Worm (Caenorhabditis elegans): ENCODE measurements around the gene nhr-60.
"Not testable (repeated sequence)": the region's sequence is repeated elsewhere in the genome, so short reads cannot be mapped to it uniquely, and the experiment has no call there.

nhr-60 gene

DNA sequence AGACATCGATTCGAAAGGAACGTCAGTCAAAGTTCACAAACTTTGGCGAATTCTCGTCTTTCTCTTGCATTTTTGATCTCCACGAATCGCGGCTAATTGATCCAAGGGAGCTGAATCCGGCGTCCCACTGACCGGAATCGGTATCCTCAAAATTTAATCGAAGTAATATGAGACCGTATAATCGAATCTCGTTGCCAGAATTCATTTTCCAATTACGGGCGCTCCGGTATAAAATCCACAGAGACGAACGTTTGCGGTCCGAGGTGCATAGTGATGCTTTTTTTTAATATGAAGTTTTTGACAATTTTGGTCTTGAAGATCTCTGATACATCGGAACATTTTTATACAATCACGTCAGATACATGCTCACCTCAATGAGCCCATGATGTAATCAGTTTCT lies 15.4 kb downstream of the nhr-60 start:
- no peak for TF ChIP-seq fkh-10 (GFP tag; optimal IDR thresholded peaks at IDR 0.05)
- no peak for TF ChIP-seq ama-1 (optimal IDR thresholded peaks at IDR 0.05)
- no peak for TF ChIP-seq mdl-1 (tag; optimal IDR thresholded peaks at IDR 0.05)
- no peak for TF ChIP-seq ceh-63 (GFP tag; optimal IDR thresholded peaks at IDR 0.05)
- no peak for TF ChIP-seq hlh-17 (GFP tag; optimal IDR thresholded peaks at IDR 0.05; ENCODE audit: borderline replicate concordance)
- no peak for TF ChIP-seq xbp-1 (tag; optimal IDR thresholded peaks at IDR 0.05)
- no peak for TF ChIP-seq unc-130 (tag; optimal IDR thresholded peaks at IDR 0.05)
- TF ChIP-seq swsn-7 (tag; optimal IDR thresholded peaks at IDR 0.05): no peak
- TF ChIP-seq nhr-90 (tag; optimal IDR thresholded peaks at IDR 0.05; ENCODE audit: poor library complexity): no peak
- no peak for TF ChIP-seq sptf-1 (tag; optimal IDR thresholded peaks at IDR 0.05)
- TF ChIP-seq ces-1 (GFP tag; optimal IDR thresholded peaks at IDR 0.05): no peak
- no peak for TF ChIP-seq dsc-1 (tag; optimal IDR thresholded peaks at IDR 0.05)
- no peak for TF ChIP-seq lsy-2 (tag; optimal IDR thresholded peaks at IDR 0.05)
- no peak for TF ChIP-seq efl-1 (optimal IDR thresholded peaks at IDR 0.05)
- no peak for TF ChIP-seq efl-1 (GFP tag; optimal IDR thresholded peaks at IDR 0.05 in 1 of 2)
- no peak for TF ChIP-seq egl-13 (tag; optimal IDR thresholded peaks at IDR 0.05)
- no peak for TF ChIP-seq F16B12.6 (tag; optimal IDR thresholded peaks at IDR 0.05)
- no peak for TF ChIP-seq C34B4.2 (tag; optimal IDR thresholded peaks at IDR 0.05)
- no peak for TF ChIP-seq aha-1 (tag; optimal IDR thresholded peaks at IDR 0.05)

ce11 chrV:15754731-15755130 lies 18.3 kb downstream of the nhr-60 start, which contains the start of gene str-8:
Gene str-8 (plus strand): TSS chrV:15755031.
- not testable (repeated sequence) for TF ChIP-seq fkh-8 (tag; optimal IDR thresholded peaks at IDR 0.05); mab-9 (GFP tag; IDR thresholded peaks at IDR 0.05); pax-3 (tag; optimal IDR thresholded peaks at IDR 0.05)

DNA sequence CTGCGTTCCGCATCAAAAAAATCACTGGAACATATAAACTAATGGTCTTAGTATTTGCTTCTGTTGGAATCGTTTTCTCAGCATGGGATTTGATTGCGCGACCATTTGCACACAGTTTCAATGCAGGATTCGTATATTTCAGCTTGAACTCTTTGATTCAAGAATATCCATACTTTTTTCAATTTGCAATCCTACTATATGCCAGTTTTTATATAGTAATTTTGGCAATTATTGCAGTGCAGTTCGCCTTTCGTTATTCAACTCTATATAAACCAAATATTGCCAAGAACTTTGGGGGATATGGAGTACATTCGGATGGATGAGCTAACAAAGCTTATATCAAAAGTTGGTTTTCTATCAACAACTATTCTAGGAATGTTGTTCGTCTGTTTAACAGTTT lies 20.1 kb downstream of the nhr-60 start, which contains the start of gene str-5:
Gene str-5 (plus strand): TSS at position 301 of the 400 bp plus-strand sequence.
- TF ChIP-seq jun-1 (tag; optimal IDR thresholded peaks at IDR 0.05); sup-37 (GFP tag; optimal IDR thresholded peaks at IDR 0.05); fkh-4 (tag; optimal IDR thresholded peaks at IDR 0.05; ENCODE audit: borderline replicate concordance): not testable (repeated sequence)

DNA sequence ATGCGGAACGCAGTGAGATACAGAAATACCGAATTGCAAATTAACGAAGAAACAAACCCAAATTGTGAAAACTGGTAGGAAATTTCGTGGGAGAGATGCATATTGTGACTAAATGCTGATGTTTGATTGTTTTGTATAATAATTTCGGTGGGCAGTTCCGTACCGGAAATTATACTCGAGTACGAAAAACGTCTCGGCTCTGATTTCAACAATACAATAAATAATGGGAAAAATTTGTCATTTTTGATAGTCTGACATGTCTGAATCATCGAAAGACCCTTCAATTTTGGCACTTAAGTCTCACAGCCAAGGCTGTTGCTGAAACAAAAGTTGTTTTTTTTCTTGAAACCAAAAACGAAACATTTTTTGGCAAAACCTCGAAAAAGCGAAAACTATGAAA lies 21.0 kb downstream of the nhr-60 start, which contains the start of gene str-43:
Gene str-43 (minus strand): TSS at position 101 of the 400 bp plus-strand sequence.
- no peak for TF ChIP-seq unc-98 (GFP tag; IDR thresholded peaks at IDR 0.05)
- no peak for TF ChIP-seq blmp-1 (tag; optimal IDR thresholded peaks at IDR 0.05)
- no peak for TF ChIP-seq elt-3 (tag; optimal IDR thresholded peaks at IDR 0.05)
- TF ChIP-seq xbp-1 (tag; optimal IDR thresholded peaks at IDR 0.05): no peak
- TF ChIP-seq efl-1 (optimal IDR thresholded peaks at IDR 0.05): no peak
- TF ChIP-seq efl-1 (GFP tag; optimal IDR thresholded peaks at IDR 0.05 in 1 of 2): no peak
- no peak for TF ChIP-seq aly-2 (tag; optimal IDR thresholded peaks at IDR 0.05)
- no peak for TF ChIP-seq fkh-4 (tag; optimal IDR thresholded peaks at IDR 0.05; ENCODE audit: borderline replicate concordance)
- TF ChIP-seq C04F5.9 (tag; optimal IDR thresholded peaks at IDR 0.05): no peak

ce11 chrV:15750130-15750529 lies 22.9 kb downstream of the nhr-60 start, which contains the start of gene str-6:
Gene str-6 (minus strand): TSS chrV:15750230.
- TF ChIP-seq vab-15 (tag; optimal IDR thresholded peaks at IDR 0.05) (no peak), snpc-4 (tag; optimal IDR thresholded peaks at IDR 0.05) (no peak), jun-1 (tag; optimal IDR thresholded peaks at IDR 0.05) (no peak), egl-13 (tag; optimal IDR thresholded peaks at IDR 0.05) (no peak), ceh-8 (GFP tag; optimal IDR thresholded peaks at IDR 0.05) (no peak), lin-15B (tag; optimal IDR thresholded peaks at IDR 0.05) (no peak), fos-1 (tag; optimal IDR thresholded peaks at IDR 0.05) (no peak), nhr-20 (tag; optimal IDR thresholded peaks at IDR 0.05) (no peak), nhr-47 (tag; optimal IDR thresholded peaks at IDR 0.05) (no peak), grh-1 (GFP tag; IDR thresholded peaks at IDR 0.05) (no peak), unc-98 (GFP tag; IDR thresholded peaks at IDR 0.05) (no peak), aly-2 (tag; optimal IDR thresholded peaks at IDR 0.05) (no peak), zip-4 (GFP tag; optimal IDR thresholded peaks at IDR 0.05) (no peak), mep-1 (tag; optimal IDR thresholded peaks at IDR 0.05) (no peak), C16A3.4 (tag; optimal IDR thresholded peaks at IDR 0.05) (no peak)

Data from whole organism, L1 larva.